Fruit fly (Drosophila melanogaster) whole organism, embryonic: ENCODE measurements around the gene wuho.
A peak's percentile ranks its signal among the peaks of the same experiment; 100 is the strongest.

Source experiments
- ATbp ChIP-seq: fragments of 200-800 bp; sonication (Bioruptor generic); optimal IDR thresholded peaks from 2 replicates; lab custom pipeline; 2017; ENCODE audit warnings: missing biosample characterization, mild to moderate bottlenecking, missing genetic modification characterization, missing genetic modification reagents
- Ada2b ChIP-seq: fragments of 200-800 bp; sonication (Bioruptor generic); IDR thresholded peaks from 2 replicates; pipeline ENCODE4 v1.3.6; 2022; ENCODE audit warnings: missing biosample characterization, missing genetic modification characterization
- Asciz ChIP-seq: fragments of 200-800 bp; sonication (Bioruptor generic); optimal IDR thresholded peaks from 2 replicates; lab custom pipeline; 2017; ENCODE audit warnings: missing biosample characterization, mild to moderate bottlenecking, missing genetic modification characterization, missing genetic modification reagents
- Awh ChIP-seq: fragments of 200-800 bp; sonication (Bioruptor generic); IDR thresholded peaks from 2 replicates; pipeline ENCODE4, ENCODE4 v1.3.6; 2022; ENCODE audit warnings: missing biosample characterization, missing genetic modification characterization
- CG12071 ChIP-seq: fragments of 200-800 bp; sonication (Bioruptor generic); optimal IDR thresholded peaks from 3 replicates; lab custom pipeline; 2018; ENCODE audit warnings: missing biosample characterization, mild to moderate bottlenecking, missing genetic modification characterization
- CG13424 ChIP-seq: fragments of 200-800 bp; sonication (Bioruptor generic); optimal IDR thresholded peaks from 2 replicates; lab custom pipeline; 2019; ENCODE audit warnings: missing biosample characterization, mild to moderate bottlenecking, missing genetic modification characterization, moderate library complexity
- CG14710 ChIP-seq: fragments of 200-800 bp; sonication (Bioruptor generic); optimal IDR thresholded peaks from 3 replicates; lab custom pipeline; 2019; ENCODE audit warnings: missing biosample characterization, mild to moderate bottlenecking, missing genetic modification characterization, moderate library complexity
- CG1602 ChIP-seq: fragments of 200-800 bp; sonication (Bioruptor generic); optimal IDR thresholded peaks from 3 replicates; lab custom pipeline; 2016; ENCODE audit warnings: missing biosample characterization, missing genetic modification characterization
- CG17568 ChIP-seq: fragments of 200-800 bp; sonication (Bioruptor generic); optimal IDR thresholded peaks from 2 replicates; lab custom pipeline; 2018; ENCODE audit warnings: missing biosample characterization, mild to moderate bottlenecking, missing genetic modification characterization, moderate library complexity
- CG2678 ChIP-seq: fragments of 200-800 bp; sonication (Bioruptor generic); optimal IDR thresholded peaks from 3 replicates; lab custom pipeline; 2019; ENCODE audit warnings: missing biosample characterization, mild to moderate bottlenecking, missing genetic modification characterization, moderate library complexity
- CG2875 ChIP-seq: fragments of 200-800 bp; sonication (Bioruptor generic); optimal IDR thresholded peaks from 2 replicates; lab custom pipeline; 2017; ENCODE audit warnings: missing biosample characterization, mild to moderate bottlenecking, missing genetic modification characterization, missing genetic modification reagents
- CG2889 ChIP-seq: fragments of 200-800 bp; sonication (Bioruptor generic); IDR thresholded peaks from 3 replicates; pipeline ENCODE4 v1.3.6; 2022; ENCODE audit warnings: missing biosample characterization, missing genetic modification characterization
- CG30020 ChIP-seq: fragments of 200-800 bp; optimal IDR thresholded peaks from 2 replicates; lab custom pipeline; 2019; ENCODE audit warnings: missing biosample characterization, mild to moderate bottlenecking, missing genetic modification characterization, moderate library complexity
- CG31224 ChIP-seq: fragments of 200-800 bp; sonication (Bioruptor generic); IDR thresholded peaks from 2 replicates; pipeline ENCODE4 v1.3.6; 2022; ENCODE audit warnings: missing biosample characterization, missing genetic modification characterization
- CG31441 ChIP-seq: fragments of 200-800 bp; sonication (Bioruptor generic); IDR thresholded peaks from 2 replicates; pipeline ENCODE4 v1.3.6; 2022; ENCODE audit warnings: missing biosample characterization, missing genetic modification characterization
- CG33213 ChIP-seq: fragments of 200-800 bp; sonication (Bioruptor generic); optimal IDR thresholded peaks from 3 replicates; lab custom pipeline; 2016; ENCODE audit warnings: missing biosample characterization, missing genetic modification characterization
- CG4820 ChIP-seq: fragments of 200-800 bp; sonication (Bioruptor generic); optimal IDR thresholded peaks from 3 replicates; lab custom pipeline; 2016; ENCODE audit warnings: missing biosample characterization, missing genetic modification characterization
- CG6654 ChIP-seq: fragments of 200-800 bp; sonication (Bioruptor generic); optimal IDR thresholded peaks from 2 replicates; lab custom pipeline; 2017; ENCODE audit warnings: missing biosample characterization, mild to moderate bottlenecking, missing genetic modification characterization
- CG6765 ChIP-seq: fragments of 200-800 bp; sonication (Bioruptor generic); optimal IDR thresholded peaks from 3 replicates; lab custom pipeline; 2017; ENCODE audit warnings: missing biosample characterization, mild to moderate bottlenecking, missing genetic modification characterization
- CG7271 ChIP-seq: fragments of 200-800 bp; sonication (Bioruptor generic); optimal IDR thresholded peaks from 2 replicates; lab custom pipeline; 2018; ENCODE audit warnings: missing biosample characterization, mild to moderate bottlenecking, missing genetic modification characterization, moderate library complexity
- CG8924 ChIP-seq: fragments of 200-800 bp; optimal IDR thresholded peaks from 3 replicates; lab custom pipeline; 2019; ENCODE audit warnings: missing biosample characterization, mild to moderate bottlenecking, missing genetic modification characterization, moderate library complexity
- CTCF ChIP-seq: fragments of 200-800 bp; sonication (Bioruptor generic); optimal IDR thresholded peaks from 2 replicates; lab custom pipeline; 2017; ENCODE audit warnings: missing biosample characterization, mild to moderate bottlenecking, missing genetic modification characterization, moderate library complexity
- Dref ChIP-seq: fragments of 200-800 bp; sonication (Bioruptor generic); IDR thresholded peaks from 2 replicates; pipeline ENCODE4 v1.3.6; 2022; ENCODE audit warnings: missing biosample characterization, missing genetic modification characterization
- Fer1 ChIP-seq: fragments of 200-800 bp; sonication (Bioruptor generic); optimal IDR thresholded peaks from 2 replicates; lab custom pipeline; 2017; ENCODE audit warnings: missing biosample characterization, mild to moderate bottlenecking, missing genetic modification characterization
- Gsc ChIP-seq: fragments of 200-800 bp; sonication (Bioruptor generic); IDR thresholded peaks from 2 replicates; pipeline ENCODE4 v1.3.6; 2022; ENCODE audit warnings: missing biosample characterization, missing genetic modification characterization
- HLH4C ChIP-seq: fragments of 200-800 bp; sonication (Bioruptor generic); IDR thresholded peaks from 3 replicates; pipeline ENCODE4 v1.3.6; 2022; ENCODE audit warnings: missing biosample characterization, missing genetic modification characterization; ENCODE audit not compliant: partially characterized antibody
- Lhr ChIP-seq: fragments of 200-800 bp; sonication (Bioruptor generic); optimal IDR thresholded peaks from 3 replicates; lab custom pipeline; 2017; ENCODE audit warnings: mild to moderate bottlenecking, missing biosample characterization, missing genetic modification reagents, missing genetic modification characterization
- Neu2 ChIP-seq: fragments of 200-800 bp; sonication (Bioruptor generic); optimal IDR thresholded peaks from 3 replicates; lab custom pipeline; 2016; ENCODE audit warnings: missing biosample characterization, missing genetic modification characterization, borderline replicate concordance
- Scr ChIP-seq: fragments of 200-800 bp; sonication (Bioruptor generic); IDR thresholded peaks from 2 replicates; pipeline ENCODE4 v1.3.6; 2022; ENCODE audit warnings: missing biosample characterization, missing genetic modification characterization; ENCODE audit not compliant: partially characterized antibody
- Side ChIP-seq: fragments of 200-800 bp; sonication (Bioruptor generic); optimal IDR thresholded peaks from 2 replicates; lab custom pipeline; 2016; ENCODE audit warnings: missing biosample characterization, missing genetic modification characterization
- Sox100B ChIP-seq: fragments of 200-800 bp; sonication (Bioruptor generic); optimal IDR thresholded peaks from 3 replicates; lab custom pipeline; 2018; ENCODE audit warnings: missing biosample characterization, mild to moderate bottlenecking, missing genetic modification characterization
- abd-A ChIP-seq: fragments of 200-800 bp; sonication (Bioruptor generic); optimal IDR thresholded peaks from 3 replicates; lab custom pipeline; 2019; ENCODE audit warnings: missing biosample characterization, mild to moderate bottlenecking, missing genetic modification characterization, moderate library complexity
- aop ChIP-seq: fragments of 200-800 bp; sonication (Bioruptor generic); IDR thresholded peaks from 2 replicates; pipeline ENCODE4 v1.3.6; 2022; ENCODE audit warnings: missing biosample characterization, missing genetic modification characterization
- az2 ChIP-seq: fragments of 200-800 bp; sonication (Bioruptor generic); optimal IDR thresholded peaks from 3 replicates; lab custom pipeline; 2016; ENCODE audit warnings: missing biosample characterization, missing genetic modification characterization
- btn ChIP-seq: fragments of 200-800 bp; sonication (Bioruptor generic); optimal IDR thresholded peaks from 2 replicates; lab custom pipeline; 2016; ENCODE audit warnings: missing biosample characterization, missing genetic modification characterization
- cato ChIP-seq: fragments of 200-800 bp; sonication (Bioruptor generic); optimal IDR thresholded peaks from 2 replicates; lab custom pipeline; 2016; ENCODE audit warnings: missing biosample characterization, missing genetic modification characterization, borderline replicate concordance
- chn ChIP-seq: fragments of 200-800 bp; sonication (Bioruptor generic); optimal IDR thresholded peaks from 2 replicates; lab custom pipeline; 2016; ENCODE audit warnings: missing biosample characterization, missing genetic modification characterization
- dmrt99B ChIP-seq: fragments of 200-800 bp; sonication (Bioruptor generic); optimal IDR thresholded peaks from 2 replicates; lab custom pipeline; 2018; ENCODE audit warnings: missing biosample characterization, mild to moderate bottlenecking, missing genetic modification characterization, moderate library complexity
- fd3F ChIP-seq: fragments of 200-800 bp; sonication (Bioruptor generic); optimal IDR thresholded peaks from 2 replicates; lab custom pipeline; 2018; ENCODE audit warnings: missing biosample characterization, mild to moderate bottlenecking, missing genetic modification characterization, moderate library complexity
- gcm ChIP-seq: fragments of 200-800 bp; sonication (Bioruptor generic); optimal IDR thresholded peaks from 2 replicates; lab custom pipeline; 2019; ENCODE audit warnings: missing biosample characterization, mild to moderate bottlenecking, missing genetic modification characterization, moderate library complexity
- jumu ChIP-seq: fragments of 200-800 bp; sonication (Bioruptor generic); optimal IDR thresholded peaks from 3 replicates; lab custom pipeline; 2016; ENCODE audit warnings: missing biosample characterization, missing genetic modification characterization
- kah ChIP-seq: fragments of 200-800 bp; sonication (Bioruptor generic); optimal IDR thresholded peaks from 2 replicates; lab custom pipeline; 2018; ENCODE audit warnings: missing biosample characterization, mild to moderate bottlenecking, missing genetic modification characterization
- nom ChIP-seq: fragments of 200-800 bp; sonication (Bioruptor generic); optimal IDR thresholded peaks from 2 replicates; lab custom pipeline; 2017; ENCODE audit warnings: missing biosample characterization, missing genetic modification characterization, mild to moderate bottlenecking, moderate library complexity, missing genetic modification reagents
- pan ChIP-seq, 4 experiments: fragments of >200 bp in 3 of 4; fragments of 200-800 bp in 1 of 4; sonication (Bioruptor generic) in 1 of 4; optimal IDR thresholded peaks in 3 of 4; IDR thresholded peaks in 1 of 4; 2 replicates each; pipeline versions ENCODE4 v1.3.6 to Lab custom; 2017 to 2022; ENCODE audit warnings: missing biosample characterization in 2 of 4, missing genetic modification characterization in 2 of 4, mixed read lengths in 1 of 4
- peb ChIP-seq: fragments of 200-800 bp; sonication (Bioruptor generic); IDR thresholded peaks from 2 replicates; pipeline ENCODE4 v1.3.6; 2022; ENCODE audit warnings: missing biosample characterization, missing genetic modification characterization
- pum ChIP-seq: fragments of 200-800 bp; sonication (Bioruptor generic); optimal IDR thresholded peaks from 2 replicates; lab custom pipeline; 2016; ENCODE audit warnings: missing biosample characterization, missing genetic modification characterization
- sens-2 ChIP-seq: fragments of 200-800 bp; sonication (Bioruptor generic); IDR thresholded peaks from 2 replicates; pipeline ENCODE4 v1.3.6; 2022; ENCODE audit warnings: missing biosample characterization, missing genetic modification characterization
- tap ChIP-seq: fragments of 200-800 bp; optimal IDR thresholded peaks from 3 replicates; lab custom pipeline; 2019; ENCODE audit warnings: missing biosample characterization, mild to moderate bottlenecking, missing genetic modification characterization, moderate library complexity
- tio ChIP-seq: fragments of 200-800 bp; sonication (Bioruptor generic); optimal IDR thresholded peaks from 2 replicates; lab custom pipeline; 2017; ENCODE audit warnings: missing biosample characterization, missing genetic modification characterization, inconsistent platforms

The wuho gene

DNA sequence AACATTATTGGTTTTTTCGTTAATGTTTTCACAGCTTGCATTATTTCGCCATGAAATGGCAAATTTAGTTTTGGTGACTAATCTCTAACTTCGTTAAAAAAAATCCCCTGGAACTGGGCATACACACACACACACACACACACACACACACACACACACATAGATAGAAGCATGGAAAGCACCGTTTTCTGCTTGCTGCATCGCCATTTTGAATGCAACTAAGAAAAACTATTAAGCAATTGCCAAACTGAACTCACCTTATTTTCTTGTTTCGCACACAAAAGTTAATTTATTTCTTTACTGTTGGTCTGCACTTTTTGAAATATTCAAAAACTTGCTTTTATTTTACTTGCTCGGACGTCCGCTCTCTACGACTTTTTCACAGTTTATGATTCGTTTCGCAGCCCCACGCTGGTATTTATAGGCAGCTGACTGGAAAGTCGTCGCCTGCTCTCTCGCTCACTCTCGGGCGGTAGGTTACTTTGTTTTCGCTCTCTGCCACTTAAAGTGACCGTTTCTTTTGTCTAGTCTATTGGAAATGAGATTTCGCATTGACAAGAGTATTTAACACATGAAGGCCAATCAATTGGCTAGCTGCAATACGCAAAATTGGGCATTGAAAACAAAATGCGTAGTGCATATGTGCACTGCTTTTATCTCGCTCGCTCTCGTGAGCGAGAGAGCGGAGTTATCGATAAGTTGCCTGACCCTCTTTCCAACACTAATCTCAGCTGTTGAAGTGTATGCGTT is 8.8 kb upstream of the wuho start (continued):
- no peak for TF ChIP-seq peb (GFP tag; lab: Robert Waterston, UW)
- no peak for TF ChIP-seq CG6654
- no peak for TF ChIP-seq Gsc
- peak; percentile 62 for TF ChIP-seq Dref (GFP tag; lab: Robert Waterston, UW)
- no peak for TF ChIP-seq Lhr
- no peak for TF ChIP-seq Sox100B (GFP tag; lab: Kevin White, UChicago)
- TF ChIP-seq Neu2 (GFP tag; lab: Kevin White, UChicago) = no peak
- TF ChIP-seq Fer1 (GFP tag; lab: Kevin White, UChicago) = peak; percentile 12
- TF ChIP-seq CG14710 (tag; lab: Kevin White, UChicago) = peak; percentile 36
- peak; percentile 38 for TF ChIP-seq CG33213
- peak; percentile 43 for TF ChIP-seq abd-A (tag; lab: Kevin White, UChicago)
- TF ChIP-seq Scr (GFP tag; lab: Robert Waterston, UW) = 0 out of 2 replicates have a peak, but pooled peaks have one; percentile 38
- TF ChIP-seq CG13424 = no peak
- no peak for TF ChIP-seq jumu (GFP tag; lab: Kevin White, UChicago)
- no peak for TF ChIP-seq CG2875 (GFP tag; lab: Kevin White, UChicago)
- TF ChIP-seq fd3F (GFP tag; lab: Kevin White, UChicago) = no peak
- TF ChIP-seq tap (tag; lab: Kevin White, UChicago) = no peak
- TF ChIP-seq CG1602 (GFP tag; lab: Kevin White, UChicago) = no peak
- TF ChIP-seq Side = peak; percentile 36
- no peak for TF ChIP-seq dmrt99B (tag; lab: Kevin White, UChicago)
- no peak for TF ChIP-seq Asciz (GFP tag; lab: Kevin White, UChicago)
- peak; percentile 1 for TF ChIP-seq chn (GFP tag; lab: Kevin White, UChicago)
- peak; percentile 9 for TF ChIP-seq nom (GFP tag; lab: Kevin White, UChicago)
- no peak for TF ChIP-seq CG12071 (GFP tag; lab: Kevin White, UChicago)
- TF ChIP-seq az2 (GFP tag; lab: Kevin White, UChicago) = no peak
- no peak for TF ChIP-seq CG17568 (GFP tag; lab: Kevin White, UChicago)
- TF ChIP-seq CG2678 (tag; lab: Kevin White, UChicago) = no peak
- TF ChIP-seq ATbp = no peak
- TF ChIP-seq cato (GFP tag; lab: Kevin White, UChicago) = no peak
- TF ChIP-seq CG30020 (tag; lab: Kevin White, UChicago) = no peak
- peak; percentile 26 for TF ChIP-seq CG8924 (tag; lab: Kevin White, UChicago)
- TF ChIP-seq tio (GFP tag; lab: Kevin White, UChicago) = no peak
- no peak for TF ChIP-seq btn
- TF ChIP-seq Ada2b = no peak
- no peak for TF ChIP-seq pan (optimal IDR thresholded peaks at IDR 0.05; lab: Kevin White, UChicago)
- TF ChIP-seq pan (GFP tag; optimal IDR thresholded peaks at IDR 0.05 in 1 of 2, IDR thresholded peaks at IDR 0.05 in 1 of 2) = no peak
- no peak for TF ChIP-seq CG4820 (GFP tag; lab: Kevin White, UChicago)
- TF ChIP-seq aop (GFP tag; lab: Robert Waterston, UW) = no peak
- TF ChIP-seq Awh (GFP tag; lab: Robert Waterston, UW) = 0 out of 2 replicates have a peak, but pooled peaks have one; percentile 10
- TF ChIP-seq CG31441 (GFP tag; lab: Robert Waterston, UW) = peak; percentile 31; the same call in 1 of the 2 replicates
- TF ChIP-seq gcm = peak; percentile 10
- TF ChIP-seq CG7271 (tag; lab: Kevin White, UChicago) = no peak
- TF ChIP-seq CG6765 (GFP tag; lab: Kevin White, UChicago) = no peak
- peak; percentile 7 for TF ChIP-seq kah (GFP tag; lab: Kevin White, UChicago)
- TF ChIP-seq CG31224 = no peak
- TF ChIP-seq CG2889 (GFP tag; lab: Robert Waterston, UW) = no peak
- TF ChIP-seq sens-2 = no peak
- TF ChIP-seq CTCF (GFP tag; lab: Kevin White, UChicago) = no peak
- 0 out of 3 replicates have a peak, but pooled peaks have one; percentile 43 for TF ChIP-seq HLH4C
- no peak for TF ChIP-seq pum
